Fruit fly (Drosophila melanogaster) whole organism, embryonic: ENCODE data around the gene HtrA2.

ENCODE experiments used
- Bdp1 ChIP-seq: fragments of 200-800 bp; sonication (Bioruptor generic); optimal IDR thresholded peaks from 3 replicates; lab custom pipeline; 2016; ENCODE audit warnings: missing biosample characterization, missing genetic modification characterization
- CG10209 ChIP-seq: fragments of 200-800 bp; sonication (Bioruptor generic); optimal IDR thresholded peaks from 3 replicates; lab custom pipeline; 2017; ENCODE audit warnings: missing biosample characterization, mild to moderate bottlenecking, missing genetic modification characterization, missing genetic modification reagents
- CG10431 ChIP-seq: fragments of 200-800 bp; sonication (Bioruptor generic); optimal IDR thresholded peaks from 3 replicates; lab custom pipeline; 2018; ENCODE audit warnings: missing biosample characterization, mild to moderate bottlenecking, missing genetic modification characterization
- CG11247 ChIP-seq: fragments of 200-800 bp; sonication (Bioruptor generic); IDR thresholded peaks from 2 replicates; pipeline ENCODE4 v1.3.6; 2022; ENCODE audit warnings: missing biosample characterization, missing genetic modification characterization
- CG11696 ChIP-seq: fragments of 200-800 bp; sonication (Bioruptor generic); IDR thresholded peaks from 2 replicates; pipeline ENCODE4 v1.3.6; 2022; ENCODE audit warnings: missing biosample characterization, missing genetic modification characterization
- CG12942 ChIP-seq: fragments of 200-800 bp; sonication (Bioruptor generic); optimal IDR thresholded peaks from 3 replicates; lab custom pipeline; 2016; ENCODE audit warnings: missing biosample characterization, missing genetic modification characterization
- CG13424 ChIP-seq: fragments of 200-800 bp; sonication (Bioruptor generic); optimal IDR thresholded peaks from 2 replicates; lab custom pipeline; 2019; ENCODE audit warnings: missing biosample characterization, mild to moderate bottlenecking, missing genetic modification characterization, moderate library complexity
- CG15011 ChIP-seq: fragments of 200-800 bp; sonication (Bioruptor generic); optimal IDR thresholded peaks from 3 replicates; lab custom pipeline; 2018; ENCODE audit warnings: missing biosample characterization, mild to moderate bottlenecking, missing genetic modification characterization
- CG16813 ChIP-seq: fragments of 200-800 bp; sonication (Bioruptor generic); IDR thresholded peaks from 3 replicates; pipeline ENCODE4 v1.3.6; 2022; ENCODE audit warnings: missing biosample characterization, missing genetic modification characterization; ENCODE audit not compliant: partially characterized antibody
- CG17802 ChIP-seq: fragments of 200-800 bp; sonication (Bioruptor generic); optimal IDR thresholded peaks from 2 replicates; lab custom pipeline; 2018; ENCODE audit warnings: missing biosample characterization, mild to moderate bottlenecking, missing genetic modification characterization, moderate library complexity
- CG18011 ChIP-seq: fragments of 200-800 bp; sonication (Bioruptor generic); optimal IDR thresholded peaks from 2 replicates; lab custom pipeline; 2017; ENCODE audit warnings: missing biosample characterization, missing genetic modification characterization, mild to moderate bottlenecking, moderate library complexity, missing genotype
- CG18764 ChIP-seq: fragments of 200-800 bp; sonication (Bioruptor generic); optimal IDR thresholded peaks from 3 replicates; lab custom pipeline; 2016; ENCODE audit warnings: missing biosample characterization, missing genetic modification characterization
- CG2199 ChIP-seq: fragments of 200-800 bp; sonication (Bioruptor generic); IDR thresholded peaks from 3 replicates; pipeline ENCODE4 v1.3.6; 2022; ENCODE audit warnings: missing biosample characterization, missing genetic modification characterization
- CG2202 ChIP-seq: fragments of 200-800 bp; sonication (Bioruptor generic); optimal IDR thresholded peaks from 2 replicates; lab custom pipeline; 2018; ENCODE audit warnings: missing biosample characterization, mild to moderate bottlenecking, missing genetic modification characterization
- CG31224 ChIP-seq: fragments of 200-800 bp; sonication (Bioruptor generic); IDR thresholded peaks from 2 replicates; pipeline ENCODE4 v1.3.6; 2022; ENCODE audit warnings: missing biosample characterization, missing genetic modification characterization
- CG31388 ChIP-seq: fragments of 200-800 bp; sonication (Bioruptor generic); optimal IDR thresholded peaks from 2 replicates; lab custom pipeline; 2016; ENCODE audit warnings: missing biosample characterization, missing genetic modification characterization
- CG3281 ChIP-seq: fragments of 200-800 bp; sonication (Bioruptor generic); optimal IDR thresholded peaks from 3 replicates; lab custom pipeline; 2017; ENCODE audit warnings: missing biosample characterization, mild to moderate bottlenecking, missing genetic modification characterization
- CG34224 ChIP-seq: fragments of 200-800 bp; sonication (Bioruptor generic); IDR thresholded peaks from 3 replicates; pipeline ENCODE4 v1.3.6; 2022; ENCODE audit warnings: missing biosample characterization, missing genetic modification characterization; ENCODE audit not compliant: partially characterized antibody
- CG3838 ChIP-seq: fragments of 200-800 bp; sonication (Bioruptor generic); optimal IDR thresholded peaks from 3 replicates; lab custom pipeline; 2016; ENCODE audit warnings: missing biosample characterization, missing genetic modification characterization
- CG3995 ChIP-seq: fragments of 200-800 bp; sonication (Bioruptor generic); optimal IDR thresholded peaks from 3 replicates; lab custom pipeline; 2016; ENCODE audit warnings: missing biosample characterization, missing genetic modification characterization
- CG4730 ChIP-seq: fragments of 200-800 bp; sonication (Bioruptor generic); IDR thresholded peaks from 2 replicates; pipeline ENCODE4 v1.3.6; 2022; ENCODE audit warnings: missing biosample characterization, missing genetic modification characterization
- CG6254 ChIP-seq: fragments of 200-800 bp; sonication (Bioruptor generic); optimal IDR thresholded peaks from 3 replicates; lab custom pipeline; 2017; ENCODE audit warnings: mild to moderate bottlenecking, missing biosample characterization, missing genetic modification reagents, missing genetic modification characterization
- CG6765 ChIP-seq: fragments of 200-800 bp; sonication (Bioruptor generic); optimal IDR thresholded peaks from 3 replicates; lab custom pipeline; 2017; ENCODE audit warnings: missing biosample characterization, mild to moderate bottlenecking, missing genetic modification characterization
- CG7556 ChIP-seq: fragments of 200-800 bp; sonication (Bioruptor generic); optimal IDR thresholded peaks from 2 replicates; lab custom pipeline; 2017; ENCODE audit warnings: missing biosample characterization, mild to moderate bottlenecking, missing genetic modification characterization
- CHES-1-like ChIP-seq: fragments of 200-800 bp; sonication (Bioruptor generic); optimal IDR thresholded peaks from 2 replicates; lab custom pipeline; 2016; ENCODE audit warnings: missing biosample characterization, missing genetic modification characterization
- CkIIα-i1 ChIP-seq: fragments of 200-800 bp; sonication (Bioruptor generic); IDR thresholded peaks from 2 replicates; pipeline ENCODE4 v1.3.6; 2022; ENCODE audit warnings: missing biosample characterization, missing genetic modification characterization
- Hr3 ChIP-seq: fragments of 200-800 bp; sonication (Bioruptor generic); optimal IDR thresholded peaks from 3 replicates; lab custom pipeline; 2016; ENCODE audit warnings: missing biosample characterization, missing genetic modification characterization
- Hr39 ChIP-seq: fragments of >200 bp; optimal IDR thresholded peaks from 2 replicates; lab custom pipeline; 2017
- Nf-YC ChIP-seq: fragments of 200-800 bp; optimal IDR thresholded peaks from 3 replicates; lab custom pipeline; 2019; ENCODE audit warnings: missing biosample characterization, mild to moderate bottlenecking, missing genetic modification characterization, moderate library complexity
- Rfx ChIP-seq: fragments of 200-800 bp; sonication (Bioruptor generic); IDR thresholded peaks from 2 replicates; pipeline ENCODE4 v1.3.6; 2022; ENCODE audit warnings: missing biosample characterization, missing genetic modification characterization
- Scr ChIP-seq: fragments of 200-800 bp; sonication (Bioruptor generic); IDR thresholded peaks from 2 replicates; pipeline ENCODE4 v1.3.6; 2022; ENCODE audit warnings: missing biosample characterization, missing genetic modification characterization; ENCODE audit not compliant: partially characterized antibody
- Side ChIP-seq: fragments of 200-800 bp; sonication (Bioruptor generic); optimal IDR thresholded peaks from 2 replicates; lab custom pipeline; 2016; ENCODE audit warnings: missing biosample characterization, missing genetic modification characterization
- Sry-β ChIP-seq: fragments of 200-800 bp; sonication (Bioruptor generic); optimal IDR thresholded peaks from 2 replicates; lab custom pipeline; 2018; ENCODE audit warnings: missing biosample characterization, mild to moderate bottlenecking, missing genetic modification characterization, moderate library complexity
- TFAM ChIP-seq: fragments of 200-800 bp; sonication (Bioruptor generic); optimal IDR thresholded peaks from 2 replicates; lab custom pipeline; 2017; ENCODE audit warnings: missing biosample characterization, missing genetic modification characterization, inconsistent platforms
- ac ChIP-seq: fragments of 200-800 bp; sonication (Bioruptor generic); optimal IDR thresholded peaks from 3 replicates; lab custom pipeline; 2017; ENCODE audit warnings: missing biosample characterization, mild to moderate bottlenecking, missing genetic modification characterization
- ash1 ChIP-seq: fragments of 200-800 bp; sonication (Bioruptor generic); optimal IDR thresholded peaks from 2 replicates; lab custom pipeline; 2018; ENCODE audit warnings: missing biosample characterization, mild to moderate bottlenecking, missing genetic modification characterization
- bcd ChIP-seq: fragments of 200-800 bp; sonication (Bioruptor generic); optimal IDR thresholded peaks from 2 replicates; lab custom pipeline; 2017; ENCODE audit warnings: missing biosample characterization, mild to moderate bottlenecking, missing genetic modification characterization
- bigmax ChIP-seq: fragments of 200-800 bp; sonication (Bioruptor generic); optimal IDR thresholded peaks from 2 replicates; lab custom pipeline; 2018; ENCODE audit warnings: missing biosample characterization, mild to moderate bottlenecking, missing genetic modification characterization
- cg ChIP-seq: fragments of 200-800 bp; sonication (Bioruptor generic); optimal IDR thresholded peaks from 3 replicates; lab custom pipeline; 2019; ENCODE audit warnings: missing biosample characterization, mild to moderate bottlenecking, missing genetic modification characterization, moderate library complexity
- corto ChIP-seq: fragments of 200-800 bp; sonication (Bioruptor generic); optimal IDR thresholded peaks from 2 replicates; lab custom pipeline; 2016; ENCODE audit warnings: missing biosample characterization, mild to moderate bottlenecking, missing genetic modification characterization, moderate library complexity
- ewg ChIP-seq: fragments of 200-800 bp; sonication (Bioruptor generic); optimal IDR thresholded peaks from 3 replicates; lab custom pipeline; 2017; ENCODE audit warnings: mild to moderate bottlenecking, missing biosample characterization, missing genetic modification reagents, missing genetic modification characterization
- gem ChIP-seq: fragments of 200-800 bp; sonication (Bioruptor generic); optimal IDR thresholded peaks from 2 replicates; lab custom pipeline; 2019; ENCODE audit warnings: missing biosample characterization, mild to moderate bottlenecking, missing genetic modification characterization, moderate library complexity
- gsb-n ChIP-seq: fragments of 200-800 bp; sonication (Bioruptor generic); optimal IDR thresholded peaks from 3 replicates; lab custom pipeline; 2018; ENCODE audit warnings: missing biosample characterization, mild to moderate bottlenecking, missing genetic modification characterization
- insv ChIP-seq, 2 experiments: fragments of 200-800 bp; sonication (Bioruptor generic); optimal IDR thresholded peaks; 3 replicates each; lab custom pipeline; 2016 to 2018; ENCODE audit warnings: missing biosample characterization in 2 of 2, missing genetic modification characterization in 2 of 2
- jing ChIP-seq: fragments of 200-800 bp; sonication (Bioruptor generic); optimal IDR thresholded peaks from 2 replicates; lab custom pipeline; 2018; ENCODE audit warnings: missing biosample characterization, mild to moderate bottlenecking, missing genetic modification characterization
- org-1 ChIP-seq: fragments of 200-800 bp; sonication (Bioruptor generic); optimal IDR thresholded peaks from 2 replicates; lab custom pipeline; 2017; ENCODE audit warnings: missing biosample characterization, missing genetic modification characterization
- pb ChIP-seq: fragments of 200-800 bp; sonication (Bioruptor generic); optimal IDR thresholded peaks from 3 replicates; lab custom pipeline; 2016; ENCODE audit warnings: missing biosample characterization, missing genetic modification characterization
- slp2 ChIP-seq: fragments of 200-800 bp; sonication (Bioruptor generic); optimal IDR thresholded peaks from 2 replicates; lab custom pipeline; 2016; ENCODE audit warnings: missing biosample characterization, missing genetic modification characterization
- tin ChIP-seq: fragments of 200-800 bp; sonication (Bioruptor generic); optimal IDR thresholded peaks from 3 replicates; lab custom pipeline; 2016; ENCODE audit warnings: missing biosample characterization, missing genetic modification characterization
- usp ChIP-seq: fragments of >200 bp; optimal IDR thresholded peaks from 2 replicates; lab custom pipeline; 2017; ENCODE audit warnings: missing biosample characterization, missing genetic modification characterization
- zen ChIP-seq: fragments of 200-800 bp; sonication (Bioruptor generic); optimal IDR thresholded peaks from 3 replicates; lab custom pipeline; 2018; ENCODE audit warnings: missing biosample characterization, mild to moderate bottlenecking, missing genetic modification characterization, moderate library complexity

The HtrA2 gene

DNA sequence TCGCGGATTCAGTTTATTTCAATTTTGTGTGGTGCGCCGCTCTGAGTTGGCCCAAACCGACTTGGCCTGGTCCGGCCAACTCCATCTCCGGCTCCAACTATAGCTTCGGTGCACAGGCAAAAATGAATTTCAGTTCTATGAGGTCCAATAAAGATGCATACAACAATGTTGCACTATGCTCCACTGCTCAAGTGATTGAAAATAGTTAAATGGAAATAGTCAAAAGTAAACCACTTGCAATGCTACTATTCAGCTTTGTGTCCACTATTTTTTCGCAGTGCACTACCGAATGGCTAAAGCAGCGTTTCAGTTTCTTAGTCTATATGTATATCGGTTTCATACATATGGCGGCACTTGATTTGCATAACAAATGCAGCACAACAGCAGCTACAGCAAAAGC lies 35.2 kb downstream of the HtrA2 start (continued):
- TF ChIP-seq pb (GFP tag; lab: Kevin White, UChicago) (peak; percentile 55), CG31388 (GFP tag; lab: Kevin White, UChicago) (no peak), ash1 (GFP tag; lab: Kevin White, UChicago) (no peak), CG7556 (GFP tag; lab: Kevin White, UChicago) (peak; percentile 50), Nf-YC (peak; percentile 8), gsb-n (no peak), Bdp1 (GFP tag; lab: Kevin White, UChicago) (peak; percentile 32), CG4730 (GFP tag; lab: Robert Waterston, UW) (peak; percentile 71), CG11247 (GFP tag; lab: Robert Waterston, UW) (peak; percentile 59), TFAM (GFP tag; lab: Kevin White, UChicago) (no peak), CG18764 (peak; percentile 32), org-1 (GFP tag; lab: Kevin White, UChicago) (peak; percentile 64), CG18011 (no peak), CG3281 (GFP tag; lab: Kevin White, UChicago) (peak; percentile 51), tin (peak; percentile 65), CG3995 (GFP tag; lab: Kevin White, UChicago) (peak; percentile 19), CHES-1-like (GFP tag; lab: Kevin White, UChicago) (peak; percentile 52), ewg (GFP tag; lab: Kevin White, UChicago) (peak; percentile 14), CG10209 (GFP tag; lab: Kevin White, UChicago) (peak; percentile 46), Hr3 (peak; percentile 43), CG34224 (GFP tag; lab: Robert Waterston, UW) (no peak), ac (GFP tag; lab: Kevin White, UChicago) (no peak), CG12942 (GFP tag; lab: Kevin White, UChicago) (peak; percentile 10), bigmax (GFP tag; lab: Kevin White, UChicago) (no peak), zen (no peak), insv (GFP tag; optimal IDR thresholded peaks at IDR 0.05; lab: Kevin White, UChicago) (no peak), CG2202 (tag; lab: Kevin White, UChicago) (no peak), gem (peak; percentile 73), CG13424 (tag; lab: Kevin White, UChicago) (peak; percentile 64), CG3838 (GFP tag; lab: Kevin White, UChicago) (no peak), CG11696 (GFP tag; lab: Robert Waterston, UW) (peak; percentile 50; the same call in 1 of the 2 replicates), slp2 (GFP tag; lab: Kevin White, UChicago) (peak; percentile 29), CG10431 (no peak), corto (GFP tag; lab: Kevin White, UChicago) (no peak), Side (GFP tag; lab: Kevin White, UChicago) (peak; percentile 49), Rfx (GFP tag; lab: Robert Waterston, UW) (peak; percentile 85), CG31224 (GFP tag; lab: Robert Waterston, UW) (0 out of 2 replicates have a peak, but pooled peaks have one; percentile 30), CG17802 (tag; lab: Kevin White, UChicago) (peak; percentile 30), CG6254 (GFP tag; lab: Kevin White, UChicago) (peak; percentile 14), Scr (GFP tag; lab: Robert Waterston, UW) (no peak), jing (GFP tag; lab: Kevin White, UChicago) (peak; percentile 54), CkIIα-i1 (GFP tag; lab: Robert Waterston, UW) (no peak), CG16813 (no peak), bcd (GFP tag; lab: Kevin White, UChicago) (peak; percentile 57), CG6765 (GFP tag; lab: Kevin White, UChicago) (no peak), CG15011 (peak; percentile 24), usp (no peak), Hr39 (lab: Kevin White, UChicago) (no peak), Sry-β (GFP tag; lab: Kevin White, UChicago) (no peak), CG2199 (GFP tag; lab: Robert Waterston, UW) (peak; percentile 65; the same call in 1 of the 3 replicates), cg (GFP tag; lab: Kevin White, UChicago) (no peak)
